Fruit fly (Drosophila melanogaster) whole organism, pupa: ENCODE data around the gene Ccdc58.
A peak's percentile ranks its signal among the peaks of the same experiment; 100 is the strongest.

ENCODE experiments used
- CG10348 ChIP-seq: fragments of 200-800 bp; sonication (Bioruptor generic); IDR thresholded peaks from 2 replicates; pipeline ENCODE4 v1.3.6; 2022; ENCODE audit warnings: missing biosample characterization, missing genetic modification characterization
- CG12605 ChIP-seq: fragments of 200-800 bp; sonication (Bioruptor generic); IDR thresholded peaks from 2 replicates; pipeline ENCODE4 v1.3.6; 2022; ENCODE audit warnings: missing biosample characterization, missing genetic modification characterization
- CG13204 ChIP-seq: fragments of 200-800 bp; sonication (Bioruptor generic); optimal IDR thresholded peaks from 2 replicates; lab custom pipeline; 2018; ENCODE audit warnings: missing biosample characterization, mild to moderate bottlenecking, missing genetic modification characterization, moderate library complexity
- CG17806 ChIP-seq: fragments of 200-800 bp; sonication (Bioruptor generic); optimal IDR thresholded peaks from 2 replicates; lab custom pipeline; 2018; ENCODE audit warnings: missing biosample characterization, mild to moderate bottlenecking, missing genetic modification characterization, moderate library complexity
- CG32121 ChIP-seq: fragments of 200-800 bp; sonication (Bioruptor generic); IDR thresholded peaks from 2 replicates; pipeline ENCODE4 v1.3.6; 2022; ENCODE audit warnings: missing biosample characterization, missing genetic modification characterization
- CG4496 ChIP-seq: fragments of 200-800 bp; sonication (Bioruptor generic); IDR thresholded peaks from 3 replicates; pipeline ENCODE4 v1.3.6; 2022; ENCODE audit warnings: missing biosample characterization, missing genetic modification characterization
- D1 ChIP-seq: fragments of 200-800 bp; sonication (Bioruptor generic); optimal IDR thresholded peaks from 2 replicates; lab custom pipeline; 2018; ENCODE audit warnings: missing biosample characterization, mild to moderate bottlenecking, missing genetic modification characterization, moderate library complexity
- EcR ChIP-seq: fragments of 200-800 bp; sonication (Bioruptor generic); optimal IDR thresholded peaks from 3 replicates; lab custom pipeline; 2019; ENCODE audit warnings: missing biosample characterization, missing genetic modification characterization, mild to moderate bottlenecking, moderate library complexity, missing genetic modification reagents
- Pif1A ChIP-seq: fragments of 200-800 bp; sonication (Bioruptor generic); optimal IDR thresholded peaks from 3 replicates; lab custom pipeline; 2016; ENCODE audit warnings: missing biosample characterization, missing genetic modification characterization
- Pif1B ChIP-seq: fragments of 200-800 bp; sonication (Bioruptor generic); optimal IDR thresholded peaks from 3 replicates; lab custom pipeline; 2016; ENCODE audit warnings: missing biosample characterization, missing genetic modification characterization

DNA sequence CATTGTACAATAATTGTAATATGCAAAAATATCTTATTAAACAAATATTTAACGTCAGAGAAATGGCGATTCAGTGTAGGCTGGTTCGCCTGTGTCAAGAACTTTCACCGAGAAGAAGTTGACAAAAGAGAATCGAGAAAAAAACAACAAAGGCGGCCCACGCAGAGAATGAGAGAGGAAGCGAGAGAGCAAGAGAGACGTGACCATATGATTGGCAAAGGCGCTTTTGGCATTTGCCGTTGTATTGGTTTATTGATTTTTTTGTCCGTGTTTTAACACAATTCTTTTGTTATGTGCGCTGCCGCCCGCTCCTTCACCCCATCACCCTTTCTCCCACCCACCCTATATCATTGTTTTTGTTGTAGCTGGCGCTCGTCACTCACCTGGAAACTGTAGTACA, 28.2 kb downstream of the Ccdc58 start:
- TF ChIP-seq CG13204, result no peak
- no peak for TF ChIP-seq Pif1A (GFP tag; lab: Kevin White, UChicago)
- TF ChIP-seq Pif1B (GFP tag; lab: Kevin White, UChicago), result no peak
- no peak for TF ChIP-seq CG17806 (tag; lab: Kevin White, UChicago)
- no peak for TF ChIP-seq CG10348 (GFP tag; lab: Robert Waterston, UW)
- no peak for TF ChIP-seq D1 (tag; lab: Kevin White, UChicago)
- no peak for TF ChIP-seq CG12605 (GFP tag; lab: Robert Waterston, UW)
- TF ChIP-seq CG4496 (GFP tag; lab: Robert Waterston, UW), result 0 out of 3 replicates have a peak, but pooled peaks have one; percentile 34
- TF ChIP-seq CG32121 (GFP tag; lab: Robert Waterston, UW), result no peak
- peak; percentile 52 for TF ChIP-seq EcR
